Fruit fly (Drosophila melanogaster): ENCODE measurements around the gene Tsp86D.

DNA sequence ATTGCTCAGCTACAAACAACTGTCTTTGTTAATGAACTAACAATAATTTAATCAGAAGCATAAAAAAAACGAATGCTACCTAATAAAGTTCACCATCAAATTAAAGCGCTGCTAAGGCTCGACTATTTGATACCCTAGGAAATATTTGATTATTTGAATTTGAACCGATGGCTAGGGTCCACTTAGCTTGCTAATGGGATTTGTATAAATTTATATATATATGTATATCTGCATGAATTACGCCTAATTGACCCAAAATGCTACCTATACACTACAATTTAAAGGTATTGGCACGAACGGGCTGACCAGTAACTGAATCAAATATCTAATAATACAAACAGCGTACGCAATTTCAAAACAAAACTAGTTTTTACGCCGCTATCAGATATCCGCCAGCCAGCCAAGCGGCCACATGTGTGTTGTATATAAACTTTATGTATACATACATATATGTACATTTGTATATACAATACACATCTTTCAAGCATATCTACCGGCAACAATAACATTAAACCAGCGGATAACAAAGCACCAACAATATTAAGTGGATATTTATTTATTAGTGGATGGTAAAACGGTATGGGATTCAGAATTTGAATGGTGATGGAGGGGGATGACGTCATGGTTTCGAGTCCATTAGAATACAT, 15.6 kb downstream of the Tsp86D start:
- TF ChIP-seq D19B (GFP tag; optimal IDR thresholded peaks at IDR 0.05) (peak; percentile 98), Hey (tag; optimal IDR thresholded peaks at IDR 0.05) (no peak), CG10147 (GFP tag; optimal IDR thresholded peaks at IDR 0.05) (peak; percentile 82), dan (GFP tag; IDR thresholded peaks at IDR 0.05) (no peak), hkb (optimal IDR thresholded peaks at IDR 0.05) (no peak), hkb (GFP tag; IDR thresholded peaks at IDR 0.05) (peak; percentile 91), CG34224 (GFP tag; IDR thresholded peaks at IDR 0.05; ENCODE audit: partially characterized antibody) (no peak), ab (GFP tag; optimal IDR thresholded peaks at IDR 0.05) (no peak), CG18764 (GFP tag; optimal IDR thresholded peaks at IDR 0.05) (peak; percentile 45), az2 (GFP tag; optimal IDR thresholded peaks at IDR 0.05) (peak; percentile 42)

All from whole organism, embryonic.